Fruit fly (Drosophila melanogaster) whole organism: Measurements from ENCODE around the gene CG43091.

ENCODE experiments used
- CG8478 ChIP-seq: fragments of >200 bp; optimal IDR thresholded peaks from 2 replicates; lab custom pipeline; 2018; ENCODE audit warnings: inconsistent platforms
- Dll ChIP-seq: fragments of >200 bp; optimal IDR thresholded peaks from 2 replicates; lab custom pipeline; 2017
- pan ChIP-seq: fragments of >200 bp; optimal IDR thresholded peaks from 2 replicates; lab custom pipeline; 2017
- psq ChIP-seq: fragments of >200 bp; optimal IDR thresholded peaks from 2 replicates; lab custom pipeline; 2017
- usp ChIP-seq: fragments of >200 bp; optimal IDR thresholded peaks from 2 replicates; lab custom pipeline; 2017; ENCODE audit warnings: missing biosample characterization, missing genetic modification characterization, mixed read lengths

The CG43091 gene

DNA sequence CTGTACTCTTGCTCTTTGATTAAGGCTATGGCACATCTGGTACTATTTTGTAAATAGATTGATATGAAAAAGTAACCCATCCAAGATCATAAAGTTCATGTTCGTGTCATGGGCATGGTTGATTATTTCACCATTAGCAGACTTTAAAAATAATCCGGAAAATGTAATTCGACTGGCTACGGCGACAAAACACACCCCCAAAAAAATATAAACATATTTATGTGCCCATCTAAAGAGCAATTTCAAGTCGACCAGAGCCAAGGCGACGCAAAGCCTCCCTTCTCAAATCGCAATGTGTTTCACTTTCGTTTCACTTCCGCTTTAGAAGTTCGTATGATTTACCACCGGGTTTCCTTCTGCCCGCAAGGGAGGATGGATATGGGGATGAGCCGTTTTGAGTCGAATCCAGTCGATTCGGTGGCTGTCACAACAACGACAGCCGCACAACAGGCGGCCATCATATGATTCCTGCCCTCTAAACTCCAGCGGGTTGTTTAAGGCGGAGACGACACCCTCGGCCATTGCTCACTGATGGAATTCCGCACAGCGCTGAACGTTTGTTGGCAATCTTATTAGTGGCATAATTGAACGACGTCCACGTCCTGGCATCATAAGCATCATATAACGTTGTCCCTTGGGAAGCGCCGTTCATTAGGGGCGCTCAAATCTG is 49.5 kb downstream of the CG43091 start:
- TF ChIP-seq pan (no peak), usp (GFP tag; lab: Kevin White, UChicago) (no peak), psq (lab: Kevin White, UChicago) (no peak), Dll (lab: Kevin White, UChicago) (no peak), CG8478 (no peak)

DNA sequence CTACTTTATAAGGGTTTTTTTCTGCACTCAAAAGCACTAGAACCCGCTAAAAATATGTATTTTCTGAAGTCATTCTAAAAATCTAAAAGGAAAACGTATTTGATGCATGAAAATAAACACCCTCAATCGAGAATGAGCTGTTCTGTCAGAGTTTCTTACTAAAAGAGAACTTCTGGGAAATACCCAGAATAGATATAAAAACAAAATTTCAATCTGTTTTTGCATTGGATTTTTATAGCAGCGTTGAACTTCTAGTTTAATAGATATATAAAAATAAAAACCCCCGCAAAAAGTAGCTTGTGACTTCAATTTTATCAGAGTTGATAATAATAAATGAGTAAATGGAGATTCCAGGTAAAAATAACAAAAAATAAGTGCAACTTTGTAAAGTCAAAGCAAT is 50.1 kb downstream of the CG43091 start:
- TF ChIP-seq CG8478 = no peak
- TF ChIP-seq usp (GFP tag; lab: Kevin White, UChicago) = no peak
- no peak for TF ChIP-seq pan
